Worm (Caenorhabditis elegans) whole organism, early embryonic: ENCODE results near the gene str-87.

ENCODE experiments used
- B0310.2 ChIP-seq: sonication (generic microtip); optimal IDR thresholded peaks from 2 replicates; lab custom pipeline; 2016; ENCODE audit warnings: mild to moderate bottlenecking, missing genetic modification characterization, missing compliant biosample characterization
- F13C5.2 ChIP-seq: sonication (generic microtip); optimal IDR thresholded peaks from 2 replicates; lab custom pipeline; 2017; ENCODE audit warnings: mild to moderate bottlenecking, missing genetic modification characterization, inconsistent platforms, missing compliant biosample characterization
- aly-1 ChIP-seq: sonication (generic microtip); optimal IDR thresholded peaks from 2 replicates; lab custom pipeline; 2016; ENCODE audit warnings: missing genetic modification characterization, missing compliant biosample characterization
- ama-1 ChIP-seq: fragments of 150-350 bp; optimal IDR thresholded peaks from 2 replicates; lab custom pipeline; 2014
- ceh-13 ChIP-seq: fragments of 200-800 bp; sonication (Bioruptor generic); optimal IDR thresholded peaks from 2 replicates; lab custom pipeline; 2018; ENCODE audit warnings: mild to moderate bottlenecking, missing genetic modification characterization, missing compliant biosample characterization
- ceh-36 ChIP-seq: sonication (generic microtip); optimal IDR thresholded peaks from 2 replicates; lab custom pipeline; 2016; ENCODE audit warnings: missing genetic modification characterization, inconsistent platforms, missing compliant biosample characterization
- ets-7 ChIP-seq: sonication (generic microtip); optimal IDR thresholded peaks from 2 replicates; lab custom pipeline; 2016; ENCODE audit warnings: missing genotype, missing genetic modification characterization, missing compliant biosample characterization
- flt-1 ChIP-seq: fragments of 200-800 bp; sonication (Bioruptor generic); IDR thresholded peaks from 2 replicates; pipeline ENCODE4 v1.3.6; 2022; ENCODE audit warnings: missing genetic modification characterization, missing compliant biosample characterization
- pes-1 ChIP-seq: fragments of 200-800 bp; sonication (Bioruptor generic); IDR thresholded peaks from 2 replicates; pipeline ENCODE4 v1.3.6; 2022; ENCODE audit warnings: missing genetic modification reagents, missing genetic modification characterization, missing compliant biosample characterization
- scrt-1 ChIP-seq: fragments of 200-800 bp; sonication (Bioruptor generic); IDR thresholded peaks from 2 replicates; pipeline ENCODE4 v1.3.6; 2022; ENCODE audit warnings: missing genetic modification characterization, missing compliant biosample characterization
- tbx-11 ChIP-seq: fragments of 200-800 bp; sonication (Bioruptor generic); IDR thresholded peaks from 2 replicates; pipeline ENCODE4 v1.3.6; 2022; ENCODE audit warnings: missing genetic modification characterization, missing compliant biosample characterization
- tbx-37 ChIP-seq: fragments of 200-800 bp; sonication (Bioruptor generic); conservative IDR thresholded peaks from 2 replicates; pipeline ENCODE4 v1.3.6; 2022; ENCODE audit warnings: missing genetic modification reagents, missing genetic modification characterization, missing compliant biosample characterization
- tra-4 ChIP-seq: sonication (generic microtip); optimal IDR thresholded peaks from 2 replicates; lab custom pipeline; 2017; ENCODE audit warnings: missing genetic modification characterization, missing compliant biosample characterization

- TF ChIP-seq tra-4 (no peak), pes-1 (GFP tag; lab: Robert Waterston, UW) (no peak), ceh-13 (GFP tag; lab: Kevin White, UChicago) (no peak), tbx-11 (GFP tag; lab: Robert Waterston, UW) (no peak), ceh-36 (tag; lab: Kevin White, UChicago) (no peak), B0310.2 (tag; lab: Kevin White, UChicago) (no peak), ets-7 (tag; lab: Kevin White, UChicago) (no peak), ama-1 (lab: Kevin White, UChicago) (no peak), tbx-37 (GFP tag; lab: Robert Waterston, UW) (no peak), aly-1 (no peak), scrt-1 (no peak), F13C5.2 (no peak), flt-1 (GFP tag; lab: Robert Waterston, UW) (no peak)
Measured at ce11 chrV:8972271-8972670, 15.7 kb downstream of the str-87 start, which contains the start of gene nhr-195.
